Worm (Caenorhabditis elegans): ENCODE measurements around the gene col-149.

Gene col-149

DNA sequence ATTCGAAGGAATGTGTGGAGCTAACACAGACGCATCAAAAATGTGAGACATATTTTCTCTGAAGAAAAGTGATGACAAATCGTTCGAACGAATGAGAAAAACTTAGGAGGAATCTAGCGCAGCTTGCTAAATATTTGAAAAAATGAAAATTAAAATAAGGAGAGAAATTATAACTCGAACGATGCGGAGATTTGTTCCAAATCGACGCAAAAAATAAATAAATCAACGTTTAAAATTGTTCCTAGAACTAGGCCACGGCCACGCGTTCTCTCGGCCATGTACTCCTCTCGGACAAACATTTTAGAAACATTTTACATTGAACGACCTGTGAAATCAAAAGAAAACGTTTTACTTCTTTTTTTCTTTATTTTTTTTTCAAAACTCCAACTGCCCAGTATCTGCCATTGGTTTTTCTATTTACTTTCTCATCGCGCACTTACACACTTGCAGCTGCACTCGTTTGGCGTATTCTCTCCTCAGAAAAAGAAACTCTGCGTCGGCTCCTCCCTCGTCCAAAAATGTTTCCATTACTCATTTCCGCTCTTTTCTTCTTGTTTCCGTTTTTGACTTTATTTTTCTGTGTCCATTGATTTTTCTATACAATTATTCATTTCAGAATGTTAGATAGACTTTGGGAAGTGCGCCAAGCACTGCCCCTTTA is 27.6 kb upstream of the col-149 start, which contains the start of the genes gna-1 and B0024.13:
TSS of gene gna-1 (minus strand) at position 51 of the 661 bp plus-strand sequence.
TSS of gene B0024.13 (plus strand) at position 611 of the 661 bp plus-strand sequence.
- peak; percentile 27 for TF ChIP-seq madf-10 (tag; optimal IDR thresholded peaks at IDR 0.05)
- peak; percentile 33; the same call in 1 of the 2 replicates for TF ChIP-seq F33H1.4 (GFP tag; IDR thresholded peaks at IDR 0.05)
- TF ChIP-seq attf-5 (GFP tag; optimal IDR thresholded peaks at IDR 0.05), result peak; percentile 58
- TF ChIP-seq ztf-18 (tag; optimal IDR thresholded peaks at IDR 0.05), result peak; percentile 26
- no peak for TF ChIP-seq die-1 (tag; optimal IDR thresholded peaks at IDR 0.05)
- TF ChIP-seq lir-1 (GFP tag; conservative IDR thresholded peaks at IDR 0.05), result peak; percentile 56; the same call in 1 of the 2 replicates
- no peak for TF ChIP-seq aptf-2 (GFP tag; conservative IDR thresholded peaks at IDR 0.05)
- no peak for TF ChIP-seq atf-7 (tag; optimal IDR thresholded peaks at IDR 0.05)
- TF ChIP-seq F23B12.7 (tag; optimal IDR thresholded peaks at IDR 0.05; ENCODE audit: insufficient read depth), result no peak
- peak; percentile 46 for TF ChIP-seq dox-1 (GFP tag; IDR thresholded peaks at IDR 0.05)
- TF ChIP-seq mxl-1 (tag; optimal IDR thresholded peaks at IDR 0.05), result no peak
- TF ChIP-seq mes-4 (tag; optimal IDR thresholded peaks at IDR 0.05), result no peak
- peak; percentile 24 for TF ChIP-seq ccch-3 (GFP tag; optimal IDR thresholded peaks at IDR 0.05)
- peak; percentile 70; the same call in 1 of the 2 replicates for TF ChIP-seq ceh-40 (GFP tag; IDR thresholded peaks at IDR 0.05)
- no peak for TF ChIP-seq nfya-2 (GFP tag; IDR thresholded peaks at IDR 0.05)
- TF ChIP-seq rcor-1 (GFP tag; IDR thresholded peaks at IDR 0.05), result peak; percentile 50; the same call in 1 of the 2 replicates
- peak; percentile 53; the same call in 1 of the 2 replicates for TF ChIP-seq bed-2 (GFP tag; IDR thresholded peaks at IDR 0.05)
- peak; percentile 46 for TF ChIP-seq lin-54 (GFP tag; optimal IDR thresholded peaks at IDR 0.05)
- TF ChIP-seq madf-6 (GFP tag; IDR thresholded peaks at IDR 0.05), result peak; percentile 58
- no peak for TF ChIP-seq ceh-58 (GFP tag; IDR thresholded peaks at IDR 0.05)
- TF ChIP-seq ets-4 (GFP tag; optimal IDR thresholded peaks at IDR 0.05), result no peak
- no peak for TF ChIP-seq ztf-26 (tag; optimal IDR thresholded peaks at IDR 0.05)
- TF ChIP-seq him-1 (tag; optimal IDR thresholded peaks at IDR 0.05), result no peak
- no peak for TF ChIP-seq ekl-4 (GFP tag; IDR thresholded peaks at IDR 0.05)
- no peak for TF ChIP-seq lsy-27 (tag; optimal IDR thresholded peaks at IDR 0.05; ENCODE audit: borderline replicate concordance, insufficient read depth)
- no peak for TF ChIP-seq snpc-1.1 (tag; optimal IDR thresholded peaks at IDR 0.05; ENCODE audit: insufficient read depth)
- TF ChIP-seq F52B5.7 (tag; optimal IDR thresholded peaks at IDR 0.05), result no peak
- no peak for TF ChIP-seq ztf-25 (GFP tag; IDR thresholded peaks at IDR 0.05)
- no peak for TF ChIP-seq egrh-3 (GFP tag; IDR thresholded peaks at IDR 0.05)
- peak in 1 of 2 experiments; percentile 45 for TF ChIP-seq let-607 (tag; optimal IDR thresholded peaks at IDR 0.05)
- no peak for TF ChIP-seq somi-1 (GFP tag; optimal IDR thresholded peaks at IDR 0.05)
- peak; percentile 77 for TF ChIP-seq ZK185.1 (tag; optimal IDR thresholded peaks at IDR 0.05; ENCODE audit: poor library complexity, severe bottlenecking)
- no peak for TF ChIP-seq rec-8 (tag; optimal IDR thresholded peaks at IDR 0.05)
- no peak for TF ChIP-seq chd-7 (tag; optimal IDR thresholded peaks at IDR 0.05)
- peak; percentile 24; the same call in 1 of the 2 replicates for TF ChIP-seq madf-8 (GFP tag; conservative IDR thresholded peaks at IDR 0.05)
- no peak for TF ChIP-seq Y95B8A.8 (GFP tag; IDR thresholded peaks at IDR 0.05)
- TF ChIP-seq Y56A3A.18 (GFP tag; IDR thresholded peaks at IDR 0.05), result no peak
- TF ChIP-seq sptf-2 (GFP tag; optimal IDR thresholded peaks at IDR 0.05), result no peak
- TF ChIP-seq hmg-1.2 (GFP tag; IDR thresholded peaks at IDR 0.05), result 0 out of 2 replicates have a peak, but pooled peaks have one; percentile 9
- no peak for TF ChIP-seq mel-28 (tag; optimal IDR thresholded peaks at IDR 0.05; ENCODE audit: borderline replicate concordance)
- no peak for TF ChIP-seq snpc-4 (GFP tag; optimal IDR thresholded peaks at IDR 0.05)
- peak in 2 of 4 experiments; percentile 10 to 39 for TF ChIP-seq snpc-4 (tag; optimal IDR thresholded peaks at IDR 0.05)
- TF ChIP-seq hmg-20 (GFP tag; IDR thresholded peaks at IDR 0.05), result 0 out of 2 replicates have a peak, but pooled peaks have one; percentile 62
- TF ChIP-seq Y79H2A.3 (GFP tag; conservative IDR thresholded peaks at IDR 0.05), result no peak
- TF ChIP-seq akir-1 (GFP tag; optimal IDR thresholded peaks at IDR 0.05), result no peak
- TF ChIP-seq unc-130 (GFP tag; optimal IDR thresholded peaks at IDR 0.05), result peak; percentile 47
